Worm (Caenorhabditis elegans) whole organism, L4/young adult: ENCODE data around the gene dph-2.

Source experiments
- W03F9.2 ChIP-seq: fragments of 150-350 bp; optimal IDR thresholded peaks from 2 replicates; lab custom pipeline; 2014; ENCODE audit warnings: missing biosample characterization, missing genetic modification characterization
- him-1 ChIP-seq: sonication (generic microtip); optimal IDR thresholded peaks from 2 replicates; lab custom pipeline; 2016; ENCODE audit warnings: missing genotype, missing genetic modification reagents, missing genetic modification characterization, missing compliant biosample characterization

- TF ChIP-seq him-1 (tag; lab: Kevin White, UChicago) (no peak), W03F9.2 (no peak)
Observed at ce11 chrII:10657632-10658108, 56.4 kb downstream of the dph-2 start, which contains the start of gene lact-3.
